Worm (Caenorhabditis elegans) whole organism, L1 larva: ENCODE results near the gene Y57A10C.10.

ENCODE experiments used
- ceh-90 ChIP-seq: sonication (generic microtip); optimal IDR thresholded peaks from 2 replicates; lab custom pipeline; 2016; ENCODE audit warnings: missing genetic modification characterization, missing compliant biosample characterization
- isw-1 ChIP-seq: fragments of 200-800 bp; sonication (Bioruptor generic); IDR thresholded peaks from 2 replicates; pipeline ENCODE4 v1.3.6; 2022; ENCODE audit warnings: missing genetic modification characterization, missing compliant biosample characterization
- lsy-2 ChIP-seq, 2 experiments: fragments of 150-350 bp; optimal IDR thresholded peaks; 2 replicates each; lab custom pipeline; 2014; ENCODE audit warnings: missing biosample characterization in 2 of 2, missing genetic modification characterization in 2 of 2
- nhr-84 ChIP-seq: sonication (generic microtip); optimal IDR thresholded peaks from 2 replicates; lab custom pipeline; 2017; ENCODE audit warnings: missing biosample characterization, missing genetic modification characterization
- unc-130 ChIP-seq: fragments of 150-350 bp; optimal IDR thresholded peaks from 2 replicates; lab custom pipeline; 2017; ENCODE audit warnings: missing biosample characterization, missing genetic modification characterization, inconsistent platforms
- zip-4 ChIP-seq: fragments of 200-800 bp; sonication (Bioruptor generic); optimal IDR thresholded peaks from 2 replicates; lab custom pipeline; 2018; ENCODE audit warnings: mild to moderate bottlenecking, missing genetic modification characterization, moderate library complexity, missing compliant biosample characterization

DNA sequence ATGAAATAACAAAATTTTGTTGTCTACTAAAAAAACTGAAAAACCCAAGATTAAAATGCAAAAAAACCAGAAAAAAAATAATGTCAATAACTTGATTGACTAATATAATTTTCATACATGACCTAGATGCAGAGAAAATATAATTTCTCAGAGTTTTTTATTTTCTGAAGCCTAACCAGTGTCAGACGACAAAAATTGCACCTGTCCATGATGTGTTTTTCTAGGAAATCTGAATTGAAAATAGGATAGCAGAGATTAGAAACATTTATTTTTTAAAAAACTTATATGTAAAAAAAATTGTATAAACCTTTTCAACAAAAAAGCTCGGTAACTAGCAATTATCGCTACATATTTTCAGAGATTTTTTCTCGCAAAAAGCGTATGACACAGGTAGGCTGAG lies 23.1 kb downstream of the Y57A10C.10 start:
- TF ChIP-seq isw-1 (GFP tag; lab: Robert Waterston, UW) (no peak), ceh-90 (tag; lab: Kevin White, UChicago) (no peak), zip-4 (no peak), lsy-2 (tag; optimal IDR thresholded peaks at IDR 0.05; lab: Kevin White, UChicago) (no peak), nhr-84 (no peak), unc-130 (no peak)
